Fruit fly (Drosophila melanogaster): ENCODE results near the gene dgrn.

DNA sequence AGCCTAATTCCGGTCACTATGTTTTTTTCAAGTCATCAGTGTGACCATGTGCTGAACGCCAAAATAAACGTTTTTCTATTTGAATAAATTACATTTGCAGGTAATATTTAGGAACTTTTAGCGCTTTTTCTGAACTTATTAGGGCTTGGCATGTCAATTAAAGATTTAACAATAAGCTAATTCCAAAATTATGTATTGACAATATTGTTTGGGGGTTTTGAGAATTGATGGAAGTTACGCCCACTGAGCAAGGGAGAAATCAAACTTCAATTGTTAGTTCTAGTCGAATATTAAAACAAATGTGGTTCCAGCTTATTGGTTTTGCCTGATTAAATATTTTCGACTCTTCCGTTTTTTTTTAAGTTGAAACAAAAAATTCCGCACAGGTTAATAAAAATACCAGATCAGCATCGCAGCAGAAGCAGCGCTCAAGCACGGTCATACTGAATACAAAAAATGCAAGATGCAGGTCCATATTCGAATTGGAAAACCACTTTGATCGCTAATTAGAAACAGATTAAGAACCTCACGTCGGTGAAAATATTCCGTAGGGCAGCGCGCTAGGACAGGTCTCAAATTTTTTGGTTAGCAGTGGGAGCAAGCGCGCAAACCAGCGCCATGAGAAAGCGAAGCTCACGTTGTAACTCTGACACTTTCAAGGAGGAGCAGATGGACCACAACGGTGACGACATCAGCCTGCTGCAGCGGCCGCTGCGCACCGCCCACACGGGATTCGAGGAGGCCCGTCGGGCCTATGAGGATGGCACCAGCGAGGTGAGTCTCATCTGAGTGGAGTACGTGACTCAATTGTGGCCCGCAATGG lies 29.9 kb upstream of the dgrn start, which contains the start of the genes PSMG1 and CG10979:
- TF ChIP-seq CG7045 (GFP tag; optimal IDR thresholded peaks at IDR 0.05), result no peak
- TF ChIP-seq tj (GFP tag; optimal IDR thresholded peaks at IDR 0.05), result no peak
- no peak for TF ChIP-seq CG12768 (GFP tag; optimal IDR thresholded peaks at IDR 0.05)
- TF ChIP-seq cic (GFP tag; optimal IDR thresholded peaks at IDR 0.05), result no peak
- no peak for TF ChIP-seq Hr96 (GFP tag; optimal IDR thresholded peaks at IDR 0.05)
- TF ChIP-seq pad (GFP tag; optimal IDR thresholded peaks at IDR 0.05), result no peak
- TF ChIP-seq cnc (optimal IDR thresholded peaks at IDR 0.05), result no peak
- no peak for TF ChIP-seq CG1620 (GFP tag; optimal IDR thresholded peaks at IDR 0.05)
- TF ChIP-seq Clk (GFP tag; optimal IDR thresholded peaks at IDR 0.05), result no peak
